Fruit fly (Drosophila melanogaster) whole organism: ENCODE data around the gene Vm26Ab.

Experiments used
- CG8478 ChIP-seq: fragments of >200 bp; optimal IDR thresholded peaks from 2 replicates; lab custom pipeline; 2018; ENCODE audit warnings: inconsistent platforms
- psq ChIP-seq: fragments of >200 bp; optimal IDR thresholded peaks from 2 replicates; lab custom pipeline; 2017

dm6 chr2L:5956706-5957105 lies at the start of gene Vm26Ab, which contains the start of gene CG13998:
- TF ChIP-seq CG8478: no peak
- no peak for TF ChIP-seq psq (lab: Kevin White, UChicago)
